Worm (Caenorhabditis elegans) whole organism, L1 larva: ENCODE measurements around the gene snf-7.

ENCODE experiments used
- aly-2 ChIP-seq: fragments of 150-350 bp; optimal IDR thresholded peaks from 2 replicates; lab custom pipeline; 2014; ENCODE audit warnings: missing biosample characterization, missing genetic modification characterization
- ces-1 ChIP-seq: fragments of 150-350 bp; optimal IDR thresholded peaks from 2 replicates; lab custom pipeline; 2014; ENCODE audit warnings: missing biosample characterization, missing genetic modification reagents, missing genetic modification characterization
- dsc-1 ChIP-seq: sonication (generic microtip); optimal IDR thresholded peaks from 2 replicates; lab custom pipeline; 2016; ENCODE audit warnings: mild to moderate bottlenecking, missing genetic modification characterization, missing compliant biosample characterization
- egl-27 ChIP-seq, 2 experiments: fragments of 150-350 bp in 1 of 2; sonication (generic microtip); optimal IDR thresholded peaks; 3 replicates each; lab custom pipeline; 2017 to 2018; ENCODE audit warnings: missing biosample characterization in 2 of 2, missing genetic modification characterization in 2 of 2, missing genetic modification reagents in 2 of 2
- elt-2 ChIP-seq: sonication (generic microtip); optimal IDR thresholded peaks from 2 replicates; lab custom pipeline; 2016; ENCODE audit warnings: missing genetic modification characterization, mild to moderate bottlenecking, inconsistent platforms, missing compliant biosample characterization, missing genetic modification reagents
- lin-13 ChIP-seq: fragments of 150-350 bp; optimal IDR thresholded peaks from 2 replicates; lab custom pipeline; 2014; ENCODE audit warnings: missing biosample characterization, missing genetic modification reagents, missing genetic modification characterization
- lir-3 ChIP-seq: sonication (generic microtip); optimal IDR thresholded peaks from 2 replicates; lab custom pipeline; 2016; ENCODE audit warnings: mild to moderate bottlenecking, missing genetic modification characterization, moderate library complexity, missing compliant biosample characterization; ENCODE audit not compliant: poor library complexity
- mep-1 ChIP-seq: fragments of 150-350 bp; optimal IDR thresholded peaks from 2 replicates; lab custom pipeline; 2014; ENCODE audit warnings: missing biosample characterization, missing genetic modification characterization
- nhr-11 ChIP-seq: fragments of 150-350 bp; optimal IDR thresholded peaks from 2 replicates; lab custom pipeline; 2014; ENCODE audit warnings: missing biosample characterization, missing genetic modification characterization
- nhr-19 ChIP-seq: fragments of 200-800 bp; sonication (Bioruptor generic); conservative IDR thresholded peaks from 2 replicates; pipeline ENCODE4 v1.3.6; 2022; ENCODE audit warnings: missing genetic modification characterization, missing compliant biosample characterization
- nhr-85 ChIP-seq: sonication (generic microtip); peaks from one replicate; lab custom pipeline; 2016; ENCODE audit warnings: missing genetic modification characterization, inconsistent platforms, missing compliant biosample characterization
- unc-130 ChIP-seq: fragments of 150-350 bp; optimal IDR thresholded peaks from 2 replicates; lab custom pipeline; 2017; ENCODE audit warnings: missing biosample characterization, missing genetic modification characterization, inconsistent platforms
- ztf-4 ChIP-seq: fragments of 150-350 bp; optimal IDR thresholded peaks from 2 replicates; lab custom pipeline; 2014; ENCODE audit warnings: missing biosample characterization, missing genetic modification characterization

DNA sequence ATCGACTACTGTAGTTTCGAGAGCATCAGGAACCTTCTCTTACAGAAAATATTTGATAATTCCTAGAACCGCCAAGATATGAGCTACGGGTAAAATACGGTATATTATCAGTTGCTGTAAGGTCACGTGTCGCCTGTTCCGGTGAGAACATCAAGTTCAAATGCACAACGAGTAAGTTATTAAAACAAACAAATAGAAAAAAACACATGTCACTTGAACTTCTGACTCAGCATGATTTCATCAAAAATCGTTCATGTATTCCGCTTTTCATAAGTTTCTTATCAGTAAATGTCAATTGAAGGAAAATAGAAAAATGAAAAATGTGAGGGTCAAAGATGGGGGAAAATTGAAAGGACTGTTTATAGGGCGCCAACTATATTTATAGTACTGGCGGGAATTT is 44.6 kb upstream of the snf-7 start:
- no peak for TF ChIP-seq mep-1 (tag; lab: Kevin White, UChicago)
- no peak for TF ChIP-seq nhr-85 (tag; lab: Kevin White, UChicago)
- peak; percentile 53 for TF ChIP-seq elt-2 (tag; lab: Kevin White, UChicago)
- no peak for TF ChIP-seq dsc-1 (tag; lab: Kevin White, UChicago)
- no peak for TF ChIP-seq ces-1 (GFP tag; lab: Kevin White, UChicago)
- no peak for TF ChIP-seq nhr-11 (tag; lab: Kevin White, UChicago)
- TF ChIP-seq egl-27 (tag; optimal IDR thresholded peaks at IDR 0.05; lab: Kevin White, UChicago), result no peak
- TF ChIP-seq nhr-19 (GFP tag; lab: Robert Waterston, UW), result no peak
- no peak for TF ChIP-seq unc-130
- TF ChIP-seq lir-3 (tag; lab: Kevin White, UChicago), result no peak
- no peak for TF ChIP-seq ztf-4 (tag; lab: Kevin White, UChicago)
- TF ChIP-seq lin-13, result no peak
- TF ChIP-seq aly-2, result no peak
